Worm (Caenorhabditis elegans) whole organism, L4 larva: ENCODE measurements around the gene srb-1.

Experiments used
- daf-8 ChIP-seq: fragments of 200-800 bp; sonication (Bioruptor generic); IDR thresholded peaks from 2 replicates; pipeline ENCODE4 v1.3.6; 2022; ENCODE audit warnings: missing genetic modification characterization, missing compliant biosample characterization
- egl-27 ChIP-seq: sonication (generic microtip); optimal IDR thresholded peaks from 3 replicates; lab custom pipeline; 2017; ENCODE audit warnings: missing biosample characterization, missing genetic modification reagents, missing genetic modification characterization
- fkh-10 ChIP-seq: fragments of 150-350 bp; optimal IDR thresholded peaks from 2 replicates; lab custom pipeline; 2014; ENCODE audit warnings: missing biosample characterization, missing genetic modification reagents, missing genetic modification characterization
- lin-15B ChIP-seq: fragments of 150-350 bp; sonication (generic microtip); optimal IDR thresholded peaks from 3 replicates; lab custom pipeline; 2014; ENCODE audit warnings: missing biosample characterization, missing genetic modification characterization
- nhr-11 ChIP-seq: fragments of 150-350 bp; optimal IDR thresholded peaks from 2 replicates; lab custom pipeline; 2014; ENCODE audit warnings: missing biosample characterization, missing genetic modification characterization
- nhr-237 ChIP-seq: sonication (generic microtip); optimal IDR thresholded peaks from 2 replicates; lab custom pipeline; 2017; ENCODE audit warnings: missing biosample characterization, missing genetic modification characterization
- snpc-4 ChIP-seq: fragments of 150-350 bp; optimal IDR thresholded peaks from 2 replicates; lab custom pipeline; 2014; ENCODE audit warnings: missing biosample characterization, missing genetic modification characterization

- no peak for TF ChIP-seq fkh-10
- TF ChIP-seq nhr-11, result no peak
- TF ChIP-seq daf-8 (GFP tag; lab: Robert Waterston, UW), result no peak
- TF ChIP-seq lin-15B, result no peak
- TF ChIP-seq egl-27 (tag; lab: Kevin White, UChicago), result no peak
- TF ChIP-seq nhr-237 (tag; lab: Kevin White, UChicago), result no peak
- TF ChIP-seq snpc-4 (tag; lab: Kevin White, UChicago), result no peak
Measured at ce11 chrII:5212675-5213074, 41.8 kb upstream of the srb-1 start, which contains the start of gene C34F11.1.
